Worm (Caenorhabditis elegans) whole organism, mixed stage, embryonic: ENCODE data around the gene cosa-1.

Source experiments
- bed-3 ChIP-seq: fragments of 200-800 bp; sonication (Bioruptor generic); optimal IDR thresholded peaks from 3 replicates; lab custom pipeline; 2018; ENCODE audit warnings: mild to moderate bottlenecking, missing genetic modification characterization, moderate library complexity, missing compliant biosample characterization
- blmp-1 ChIP-seq: fragments of 150-350 bp; optimal IDR thresholded peaks from 2 replicates; lab custom pipeline; 2014; ENCODE audit warnings: missing biosample characterization, missing genetic modification characterization
- ceh-43 ChIP-seq: fragments of 200-800 bp; sonication (Bioruptor generic); optimal IDR thresholded peaks from 2 replicates; lab custom pipeline; 2018; ENCODE audit warnings: mild to moderate bottlenecking, missing genetic modification characterization, moderate library complexity, missing compliant biosample characterization
- ceh-83 ChIP-seq: fragments of 200-800 bp; sonication (Bioruptor generic); optimal IDR thresholded peaks from 2 replicates; lab custom pipeline; 2018; ENCODE audit warnings: mild to moderate bottlenecking, missing genetic modification characterization, missing compliant biosample characterization
- ces-1 ChIP-seq: fragments of 150-350 bp; optimal IDR thresholded peaks from 2 replicates; lab custom pipeline; 2014; ENCODE audit warnings: missing biosample characterization, missing genetic modification reagents, missing genetic modification characterization
- cnd-1 ChIP-seq: fragments of 200-800 bp; sonication (Bioruptor generic); optimal IDR thresholded peaks from 2 replicates; lab custom pipeline; 2018; ENCODE audit warnings: mild to moderate bottlenecking, missing genetic modification characterization, missing compliant biosample characterization
- drap-1 ChIP-seq: fragments of 200-800 bp; sonication (Bioruptor generic); optimal IDR thresholded peaks from 3 replicates; lab custom pipeline; 2018; ENCODE audit warnings: mild to moderate bottlenecking, missing genetic modification characterization, missing compliant biosample characterization
- elt-1 ChIP-seq: sonication (generic microtip); optimal IDR thresholded peaks from 2 replicates; lab custom pipeline; 2017; ENCODE audit warnings: missing genetic modification characterization, mild to moderate bottlenecking, missing compliant biosample characterization, antibody characterized with exemption, moderate library complexity, borderline replicate concordance; ENCODE audit not compliant: insufficient read depth
- flh-1 ChIP-seq: fragments of 200-800 bp; sonication (Bioruptor generic); optimal IDR thresholded peaks from 2 replicates; lab custom pipeline; 2018; ENCODE audit warnings: mild to moderate bottlenecking, missing genetic modification characterization, moderate library complexity, missing compliant biosample characterization
- ham-2 ChIP-seq: fragments of 200-800 bp; sonication (Bioruptor generic); optimal IDR thresholded peaks from 2 replicates; lab custom pipeline; 2018; ENCODE audit warnings: mild to moderate bottlenecking, missing genetic modification characterization, missing compliant biosample characterization
- hlh-1 ChIP-seq: fragments of 150-350 bp; optimal IDR thresholded peaks from 2 replicates; lab custom pipeline; 2014; ENCODE audit warnings: missing biosample characterization, missing genetic modification reagents, missing genetic modification characterization
- lin-13 ChIP-seq: fragments of 150-350 bp; optimal IDR thresholded peaks from 2 replicates; lab custom pipeline; 2014; ENCODE audit warnings: missing biosample characterization, missing genetic modification characterization
- lin-32 ChIP-seq: fragments of 200-800 bp; sonication (Bioruptor generic); optimal IDR thresholded peaks from 2 replicates; lab custom pipeline; 2018; ENCODE audit warnings: mild to moderate bottlenecking, missing genetic modification characterization, missing compliant biosample characterization
- lsy-2 ChIP-seq: fragments of 150-350 bp; optimal IDR thresholded peaks from 2 replicates; lab custom pipeline; 2014; ENCODE audit warnings: missing biosample characterization, missing genetic modification characterization
- mab-5 ChIP-seq: fragments of 150-350 bp; optimal IDR thresholded peaks from 2 replicates; lab custom pipeline; 2014; ENCODE audit warnings: missing biosample characterization, missing genetic modification characterization
- mep-1 ChIP-seq: fragments of 150-350 bp; optimal IDR thresholded peaks from 2 replicates; lab custom pipeline; 2017; ENCODE audit warnings: missing biosample characterization, missing genetic modification reagents, missing genetic modification characterization, inconsistent platforms
- mls-2 ChIP-seq: sonication (generic microtip); optimal IDR thresholded peaks from 2 replicates; lab custom pipeline; 2016; ENCODE audit warnings: mild to moderate bottlenecking, missing genetic modification characterization, moderate library complexity, missing compliant biosample characterization
- nhr-12 ChIP-seq: fragments of 150-350 bp; optimal IDR thresholded peaks from 2 replicates; lab custom pipeline; 2014; ENCODE audit warnings: missing biosample characterization, missing genetic modification characterization
- nhr-2 ChIP-seq: fragments of 150-350 bp; optimal IDR thresholded peaks from 2 replicates; lab custom pipeline; 2014; ENCODE audit warnings: missing biosample characterization, missing genetic modification characterization
- nhr-237 ChIP-seq: fragments of 150-350 bp; optimal IDR thresholded peaks from 2 replicates; lab custom pipeline; 2014; ENCODE audit warnings: missing biosample characterization, missing genetic modification characterization
- nhr-28 ChIP-seq: fragments of 150-350 bp; optimal IDR thresholded peaks from 2 replicates; lab custom pipeline; 2014; ENCODE audit warnings: missing biosample characterization, missing genetic modification characterization
- nhr-76 ChIP-seq: sonication (generic microtip); optimal IDR thresholded peaks from 2 replicates; lab custom pipeline; 2017; ENCODE audit warnings: missing biosample characterization, missing genetic modification characterization
- pha-4 ChIP-seq: fragments of 150-350 bp; optimal IDR thresholded peaks from 2 replicates; lab custom pipeline; 2018; ENCODE audit warnings: missing biosample characterization, missing genetic modification reagents, missing genetic modification characterization
- snpc-4 ChIP-seq: fragments of 150-350 bp; optimal IDR thresholded peaks from 2 replicates; lab custom pipeline; 2014; ENCODE audit warnings: missing biosample characterization, missing genetic modification characterization
- sptf-1 ChIP-seq: sonication (generic microtip); optimal IDR thresholded peaks from 2 replicates; lab custom pipeline; 2017; ENCODE audit warnings: mild to moderate bottlenecking, missing genetic modification characterization, moderate library complexity, missing compliant biosample characterization
- tbx-8 ChIP-seq: fragments of 200-800 bp; sonication (Bioruptor generic); optimal IDR thresholded peaks from 2 replicates; lab custom pipeline; 2018; ENCODE audit warnings: mild to moderate bottlenecking, missing genetic modification characterization, moderate library complexity, missing compliant biosample characterization
- unc-120 ChIP-seq: sonication (generic microtip); optimal IDR thresholded peaks from 2 replicates; lab custom pipeline; 2017; ENCODE audit warnings: missing genetic modification characterization, missing compliant biosample characterization; ENCODE audit not compliant: poor library complexity, severe bottlenecking
- unc-62 ChIP-seq: fragments of 150-350 bp; optimal IDR thresholded peaks from 2 replicates; lab custom pipeline; 2014; ENCODE audit warnings: missing biosample characterization, missing genetic modification reagents, missing genetic modification characterization
- zip-8 ChIP-seq: fragments of 150-350 bp; optimal IDR thresholded peaks from 2 replicates; lab custom pipeline; 2014; ENCODE audit warnings: missing biosample characterization, missing genetic modification characterization
- ztf-11 ChIP-seq: fragments of 150-350 bp; optimal IDR thresholded peaks from 2 replicates; lab custom pipeline; 2014; ENCODE audit warnings: missing biosample characterization, missing genetic modification characterization

cosa-1 gene

DNA sequence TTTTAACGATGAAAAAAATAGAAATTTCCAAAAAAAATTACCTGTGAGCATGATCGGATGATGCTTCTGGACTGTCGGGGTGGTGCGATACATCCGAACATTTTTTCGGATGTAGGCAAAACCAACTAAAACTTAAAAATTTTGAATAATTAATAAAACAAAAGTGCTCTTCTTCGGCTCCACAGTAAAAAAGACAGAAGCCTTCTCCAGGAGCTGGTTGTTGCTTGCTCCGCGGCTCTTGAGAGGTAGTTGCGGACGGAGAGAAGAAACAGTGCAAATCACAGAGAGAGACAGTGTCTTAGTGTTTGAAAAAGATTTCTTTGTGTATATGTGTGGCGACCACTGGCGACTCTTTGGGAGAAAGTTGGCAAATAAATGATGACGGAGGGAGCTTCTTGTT is 30.3 kb downstream of the cosa-1 start, which contains the start of gene gldi-9:
Gene gldi-9 (minus strand): TSS at position 101 of the 400 bp plus-strand sequence.
- TF ChIP-seq hlh-1 (tag; lab: Kevin White, UChicago) (no peak), nhr-237 (tag; lab: Kevin White, UChicago) (no peak), nhr-76 (tag; lab: Kevin White, UChicago) (no peak), cnd-1 (tag; lab: Kevin White, UChicago) (no peak), blmp-1 (tag; lab: Kevin White, UChicago) (no peak), nhr-28 (tag; lab: Kevin White, UChicago) (no peak), lin-32 (GFP tag; lab: Kevin White, UChicago) (no peak), pha-4 (tag; lab: Kevin White, UChicago) (no peak), unc-120 (tag; lab: Kevin White, UChicago) (no peak), nhr-12 (tag; lab: Kevin White, UChicago) (no peak), ceh-43 (GFP tag; lab: Kevin White, UChicago) (no peak)

DNA sequence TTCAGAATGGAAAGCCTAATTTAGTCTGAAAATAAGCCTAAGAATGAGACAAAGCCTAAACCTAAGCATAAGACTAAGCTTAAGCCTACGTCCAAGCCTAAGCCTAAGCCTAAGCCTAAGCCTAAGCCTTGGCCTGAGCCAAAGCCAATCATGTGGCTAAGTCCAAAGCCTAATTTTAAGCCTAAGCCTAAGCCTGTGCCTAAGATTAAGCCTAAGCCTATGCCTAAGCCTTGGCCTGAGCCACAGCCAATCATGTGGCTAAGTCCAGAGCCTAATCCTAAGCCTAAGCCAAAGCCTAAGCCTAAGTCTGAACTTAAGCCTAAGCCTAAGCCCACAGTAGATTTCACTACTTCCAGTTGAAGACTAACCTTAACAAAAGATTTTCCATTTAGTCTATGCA is 31.6 kb downstream of the cosa-1 start:
- no peak for TF ChIP-seq bed-3 (GFP tag; lab: Kevin White, UChicago)
- no peak for TF ChIP-seq nhr-2 (tag; lab: Kevin White, UChicago)
- no peak for TF ChIP-seq ceh-83
- TF ChIP-seq unc-62 (GFP tag; lab: Kevin White, UChicago): no peak
- TF ChIP-seq tbx-8: no peak
- TF ChIP-seq ham-2 (GFP tag; lab: Kevin White, UChicago): peak; percentile 9
- TF ChIP-seq lsy-2 (tag; lab: Kevin White, UChicago): no peak
- no peak for TF ChIP-seq mep-1 (tag; lab: Kevin White, UChicago)
- no peak for TF ChIP-seq flh-1 (GFP tag; lab: Kevin White, UChicago)

DNA sequence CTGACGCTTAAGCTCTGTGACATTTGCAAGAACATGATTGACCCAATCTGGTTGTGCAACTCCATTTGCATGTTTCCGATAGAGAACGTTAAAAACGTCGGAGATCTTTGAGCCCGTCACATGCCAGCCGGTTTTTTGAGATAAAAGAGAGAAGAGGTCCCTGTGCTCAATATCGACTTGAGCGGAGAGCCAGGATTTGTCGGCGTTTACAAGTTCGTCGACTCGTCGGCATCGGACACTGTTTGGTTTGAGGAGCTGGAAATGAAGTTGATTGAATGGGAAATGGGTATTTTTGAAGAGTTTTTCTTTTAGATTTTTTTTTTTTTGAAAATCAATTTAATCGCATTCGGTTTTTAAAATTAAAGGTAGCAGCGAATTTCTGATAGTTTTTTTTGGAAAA is 32.2 kb downstream of the cosa-1 start:
- no peak for TF ChIP-seq unc-62 (GFP tag; lab: Kevin White, UChicago)
- no peak for TF ChIP-seq blmp-1 (tag; lab: Kevin White, UChicago)
- TF ChIP-seq mls-2 (tag; lab: Kevin White, UChicago): no peak
- no peak for TF ChIP-seq nhr-237 (tag; lab: Kevin White, UChicago)
- no peak for TF ChIP-seq nhr-12 (tag; lab: Kevin White, UChicago)
- TF ChIP-seq ces-1 (GFP tag; lab: Kevin White, UChicago): no peak
- no peak for TF ChIP-seq nhr-28 (tag; lab: Kevin White, UChicago)
- no peak for TF ChIP-seq sptf-1 (tag; lab: Kevin White, UChicago)
- no peak for TF ChIP-seq flh-1 (GFP tag; lab: Kevin White, UChicago)

DNA sequence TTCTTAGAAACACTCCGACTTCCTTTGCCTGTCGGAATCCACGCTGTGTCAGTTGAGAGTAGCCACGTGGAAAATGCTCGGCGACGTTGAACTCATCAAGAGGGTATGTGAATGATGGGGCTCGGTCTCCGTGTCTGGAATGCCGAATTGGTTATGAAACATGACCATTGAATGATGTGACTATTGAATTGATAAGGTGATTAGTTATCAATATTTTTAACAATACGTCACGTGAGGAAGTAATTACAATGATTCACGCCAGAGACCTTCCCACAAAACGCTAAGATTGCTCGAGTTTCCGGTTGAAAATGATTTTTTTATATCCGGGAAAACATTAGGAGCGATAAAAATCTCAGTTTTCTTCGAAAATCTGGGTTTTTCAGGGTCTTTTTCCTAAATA is 33.4 kb downstream of the cosa-1 start:
- TF ChIP-seq flh-1 (GFP tag; lab: Kevin White, UChicago): no peak
- no peak for TF ChIP-seq zip-8 (tag; lab: Kevin White, UChicago)
- no peak for TF ChIP-seq ceh-83
- no peak for TF ChIP-seq elt-1 (tag; lab: Kevin White, UChicago)
- no peak for TF ChIP-seq tbx-8
- TF ChIP-seq drap-1 (GFP tag; lab: Kevin White, UChicago): no peak
- TF ChIP-seq sptf-1 (tag; lab: Kevin White, UChicago): no peak
- no peak for TF ChIP-seq snpc-4
- no peak for TF ChIP-seq lin-32 (GFP tag; lab: Kevin White, UChicago)
- no peak for TF ChIP-seq nhr-2 (tag; lab: Kevin White, UChicago)
- TF ChIP-seq nhr-237 (tag; lab: Kevin White, UChicago): no peak

DNA sequence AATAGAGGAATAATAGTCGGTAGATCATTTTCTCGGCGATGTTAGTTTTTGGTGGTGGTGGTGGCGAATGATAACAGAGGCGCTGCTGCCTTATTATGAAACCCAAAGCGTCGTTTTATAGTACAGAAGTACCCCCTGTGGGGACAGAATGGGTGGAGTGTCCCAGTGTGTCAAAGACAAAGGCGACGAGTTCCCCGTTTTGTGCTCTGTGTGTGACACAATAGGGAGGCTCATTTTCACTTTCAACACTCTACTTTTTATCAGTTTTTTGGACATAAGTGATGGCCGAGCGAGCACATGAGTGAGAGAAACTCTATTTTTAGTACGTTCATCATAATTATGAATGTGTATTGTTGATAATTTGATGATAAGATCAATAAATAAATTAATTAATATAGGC is 34.8 kb downstream of the cosa-1 start, which contains the start of gene pho-9:
Gene pho-9 (minus strand): TSS at position 91 of the 400 bp plus-strand sequence.
- TF ChIP-seq mls-2 (tag; lab: Kevin White, UChicago): no peak
- no peak for TF ChIP-seq tbx-8
- TF ChIP-seq ztf-11 (tag; lab: Kevin White, UChicago): no peak
- TF ChIP-seq cnd-1 (tag; lab: Kevin White, UChicago): no peak
- no peak for TF ChIP-seq snpc-4
- TF ChIP-seq mab-5: no peak
- TF ChIP-seq ces-1 (GFP tag; lab: Kevin White, UChicago): no peak
- no peak for TF ChIP-seq hlh-1 (tag; lab: Kevin White, UChicago)
- TF ChIP-seq nhr-76 (tag; lab: Kevin White, UChicago): no peak
- TF ChIP-seq ham-2 (GFP tag; lab: Kevin White, UChicago): no peak
- TF ChIP-seq lin-13 (tag; lab: Kevin White, UChicago): no peak
- no peak for TF ChIP-seq mep-1 (tag; lab: Kevin White, UChicago)
- TF ChIP-seq nhr-28 (tag; lab: Kevin White, UChicago): no peak
- TF ChIP-seq unc-120 (tag; lab: Kevin White, UChicago): no peak
- TF ChIP-seq nhr-2 (tag; lab: Kevin White, UChicago): no peak
- no peak for TF ChIP-seq lsy-2 (tag; lab: Kevin White, UChicago)
- TF ChIP-seq unc-62 (GFP tag; lab: Kevin White, UChicago): no peak
